Fruit fly (Drosophila melanogaster) whole organism, embryonic: ENCODE results near the gene PK2-R2.

Source experiments
- Aef1 ChIP-seq: fragments of 200-800 bp; sonication (Bioruptor generic); IDR thresholded peaks from 3 replicates; pipeline ENCODE4 v1.3.6; 2022; ENCODE audit warnings: missing biosample characterization, missing genetic modification characterization
- Atf-2 ChIP-seq: fragments of 200-800 bp; sonication (Bioruptor generic); optimal IDR thresholded peaks from 2 replicates; lab custom pipeline; 2016; ENCODE audit warnings: missing biosample characterization, missing genetic modification characterization
- B-H1 ChIP-seq: fragments of 200-800 bp; sonication (Bioruptor generic); IDR thresholded peaks from 3 replicates; pipeline ENCODE4 v1.3.6; 2022; ENCODE audit warnings: missing biosample characterization, missing genetic modification characterization
- CG10147 ChIP-seq: fragments of 200-800 bp; sonication (Bioruptor generic); optimal IDR thresholded peaks from 2 replicates; lab custom pipeline; 2019; ENCODE audit warnings: missing biosample characterization, mild to moderate bottlenecking, missing genetic modification characterization, moderate library complexity
- CG10366 ChIP-seq: fragments of 200-800 bp; sonication (Bioruptor generic); IDR thresholded peaks from 2 replicates; pipeline ENCODE4 v1.3.6; 2022; ENCODE audit warnings: missing biosample characterization, missing genetic modification characterization
- CG10462 ChIP-seq: fragments of 200-800 bp; sonication (Bioruptor generic); optimal IDR thresholded peaks from 2 replicates; lab custom pipeline; 2016; ENCODE audit warnings: missing biosample characterization, missing genetic modification characterization
- CG11085 ChIP-seq: fragments of 200-800 bp; sonication (Bioruptor generic); IDR thresholded peaks from 2 replicates; pipeline ENCODE4 v1.3.6; 2022; ENCODE audit warnings: missing biosample characterization, missing genetic modification characterization
- CG11560 ChIP-seq: fragments of 200-800 bp; sonication (Bioruptor generic); IDR thresholded peaks from 3 replicates; pipeline ENCODE4 v1.3.6; 2022; ENCODE audit warnings: missing biosample characterization, missing genetic modification characterization
- CG13775 ChIP-seq: fragments of 200-800 bp; sonication (Bioruptor generic); optimal IDR thresholded peaks from 3 replicates; lab custom pipeline; 2017; ENCODE audit warnings: missing biosample characterization, mild to moderate bottlenecking, missing genetic modification characterization
- CG17568 ChIP-seq: fragments of 200-800 bp; sonication (Bioruptor generic); optimal IDR thresholded peaks from 2 replicates; lab custom pipeline; 2018; ENCODE audit warnings: missing biosample characterization, mild to moderate bottlenecking, missing genetic modification characterization, moderate library complexity
- CG18011 ChIP-seq: fragments of 200-800 bp; sonication (Bioruptor generic); optimal IDR thresholded peaks from 2 replicates; lab custom pipeline; 2017; ENCODE audit warnings: missing biosample characterization, missing genetic modification characterization, mild to moderate bottlenecking, moderate library complexity, missing genotype
- CG18619 ChIP-seq: fragments of 200-800 bp; sonication (Bioruptor generic); optimal IDR thresholded peaks from 3 replicates; lab custom pipeline; 2017; ENCODE audit warnings: missing biosample characterization, mild to moderate bottlenecking, missing genetic modification characterization
- CG30020 ChIP-seq: fragments of 200-800 bp; optimal IDR thresholded peaks from 2 replicates; lab custom pipeline; 2019; ENCODE audit warnings: missing biosample characterization, mild to moderate bottlenecking, missing genetic modification characterization, moderate library complexity
- CG31441 ChIP-seq: fragments of 200-800 bp; sonication (Bioruptor generic); IDR thresholded peaks from 2 replicates; pipeline ENCODE4 v1.3.6; 2022; ENCODE audit warnings: missing biosample characterization, missing genetic modification characterization
- CG32767 ChIP-seq: fragments of 200-800 bp; sonication (Bioruptor generic); IDR thresholded peaks from 2 replicates; pipeline ENCODE4 v1.3.6; 2022; ENCODE audit warnings: missing biosample characterization, missing genetic modification characterization
- CG6254 ChIP-seq: fragments of 200-800 bp; sonication (Bioruptor generic); optimal IDR thresholded peaks from 3 replicates; lab custom pipeline; 2017; ENCODE audit warnings: mild to moderate bottlenecking, missing biosample characterization, missing genetic modification reagents, missing genetic modification characterization
- CG6813 ChIP-seq: fragments of 200-800 bp; sonication (Bioruptor generic); optimal IDR thresholded peaks from 2 replicates; lab custom pipeline; 2017; ENCODE audit warnings: missing biosample characterization, missing genetic modification characterization, mild to moderate bottlenecking, moderate library complexity, missing genetic modification reagents
- CG7372 ChIP-seq: fragments of 200-800 bp; sonication (Bioruptor generic); IDR thresholded peaks from 2 replicates; pipeline ENCODE4 v1.3.6; 2022; ENCODE audit warnings: missing biosample characterization, missing genetic modification characterization
- CG7987 ChIP-seq: fragments of 200-800 bp; sonication (Bioruptor generic); optimal IDR thresholded peaks from 2 replicates; lab custom pipeline; 2018; ENCODE audit warnings: missing biosample characterization, mild to moderate bottlenecking, missing genetic modification characterization, moderate library complexity
- CG9437 ChIP-seq: fragments of 200-800 bp; sonication (Bioruptor generic); optimal IDR thresholded peaks from 2 replicates; lab custom pipeline; 2018; ENCODE audit warnings: missing biosample characterization, mild to moderate bottlenecking, missing genetic modification characterization
- CG9609 ChIP-seq: fragments of 200-800 bp; sonication (Bioruptor generic); optimal IDR thresholded peaks from 3 replicates; lab custom pipeline; 2016; ENCODE audit warnings: missing biosample characterization, missing genetic modification characterization
- CG9817 ChIP-seq: fragments of 200-800 bp; sonication (Bioruptor generic); optimal IDR thresholded peaks from 2 replicates; lab custom pipeline; 2018; ENCODE audit warnings: missing biosample characterization, mild to moderate bottlenecking, missing genetic modification characterization, moderate library complexity
- MTF-1 ChIP-seq: fragments of 200-800 bp; sonication (Bioruptor generic); optimal IDR thresholded peaks from 2 replicates; lab custom pipeline; 2018; ENCODE audit warnings: missing biosample characterization, mild to moderate bottlenecking, missing genetic modification characterization, borderline replicate concordance
- NC2α ChIP-seq: fragments of 200-800 bp; sonication (Bioruptor generic); optimal IDR thresholded peaks from 2 replicates; lab custom pipeline; 2016; ENCODE audit warnings: missing biosample characterization, missing genetic modification characterization
- Nf-YA ChIP-seq: fragments of 200-800 bp; sonication (Bioruptor generic); IDR thresholded peaks from 2 replicates; pipeline ENCODE4 v1.3.6; 2022; ENCODE audit warnings: missing biosample characterization, missing genetic modification characterization
- Side ChIP-seq: fragments of 200-800 bp; sonication (Bioruptor generic); optimal IDR thresholded peaks from 2 replicates; lab custom pipeline; 2016; ENCODE audit warnings: missing biosample characterization, missing genetic modification characterization
- ato ChIP-seq: fragments of 200-800 bp; sonication (Bioruptor generic); IDR thresholded peaks from 2 replicates; pipeline ENCODE4 v1.3.6; 2022; ENCODE audit warnings: missing biosample characterization, missing genetic modification characterization; ENCODE audit not compliant: partially characterized antibody
- corto ChIP-seq: fragments of 200-800 bp; sonication (Bioruptor generic); optimal IDR thresholded peaks from 2 replicates; lab custom pipeline; 2016; ENCODE audit warnings: missing biosample characterization, mild to moderate bottlenecking, missing genetic modification characterization, moderate library complexity
- crc ChIP-seq: fragments of 200-800 bp; sonication (Bioruptor generic); optimal IDR thresholded peaks from 2 replicates; lab custom pipeline; 2016; ENCODE audit warnings: missing biosample characterization, missing genetic modification characterization
- dati ChIP-seq: fragments of 200-800 bp; sonication (Bioruptor generic); IDR thresholded peaks from 2 replicates; pipeline ENCODE4 v1.3.6; 2022; ENCODE audit warnings: missing biosample characterization, missing genetic modification characterization
- dmrt11E ChIP-seq: fragments of 200-800 bp; sonication (Bioruptor generic); optimal IDR thresholded peaks from 3 replicates; lab custom pipeline; 2018; ENCODE audit warnings: missing biosample characterization, mild to moderate bottlenecking, missing genetic modification characterization, moderate library complexity
- fu2 ChIP-seq: fragments of 200-800 bp; sonication (Bioruptor generic); optimal IDR thresholded peaks from 2 replicates; lab custom pipeline; 2016; ENCODE audit warnings: missing biosample characterization, missing genetic modification characterization
- gsb-n ChIP-seq: fragments of 200-800 bp; sonication (Bioruptor generic); optimal IDR thresholded peaks from 3 replicates; lab custom pipeline; 2018; ENCODE audit warnings: missing biosample characterization, mild to moderate bottlenecking, missing genetic modification characterization
- lmd ChIP-seq: fragments of 200-800 bp; sonication (Bioruptor generic); IDR thresholded peaks from 2 replicates; pipeline ENCODE4 v1.3.6; 2022; ENCODE audit warnings: missing biosample characterization, missing genetic modification characterization
- lola ChIP-seq, 3 experiments: fragments of >200 bp in 2 of 3; fragments of 200-800 bp in 1 of 3; sonication (Bioruptor generic) in 1 of 3; optimal IDR thresholded peaks; 2 replicates each; lab custom pipeline; 2017 to 2019; ENCODE audit warnings: missing biosample characterization in 3 of 3, missing genetic modification characterization in 3 of 3, mild to moderate bottlenecking in 1 of 3, moderate library complexity in 1 of 3
- nerfin-1 ChIP-seq: fragments of 200-800 bp; sonication (Bioruptor generic); optimal IDR thresholded peaks from 3 replicates; lab custom pipeline; 2019; ENCODE audit warnings: missing biosample characterization, mild to moderate bottlenecking, missing genetic modification characterization, moderate library complexity
- onecut ChIP-seq: fragments of 200-800 bp; sonication (Bioruptor generic); IDR thresholded peaks from 2 replicates; pipeline ENCODE4 v1.3.6; 2022; ENCODE audit warnings: missing biosample characterization, missing genetic modification characterization
- otp ChIP-seq: fragments of 200-800 bp; sonication (Bioruptor generic); IDR thresholded peaks from 3 replicates; pipeline ENCODE4, ENCODE4 v1.3.6; 2022; ENCODE audit warnings: missing biosample characterization, missing genetic modification characterization
- run ChIP-seq: fragments of 200-800 bp; sonication (Bioruptor generic); optimal IDR thresholded peaks from 3 replicates; lab custom pipeline; 2018; ENCODE audit warnings: missing biosample characterization, mild to moderate bottlenecking, missing genetic modification characterization
- sima ChIP-seq: fragments of 200-800 bp; sonication (Bioruptor generic); optimal IDR thresholded peaks from 2 replicates; lab custom pipeline; 2016; ENCODE audit warnings: missing biosample characterization, missing genetic modification characterization
- slp2 ChIP-seq: fragments of 200-800 bp; sonication (Bioruptor generic); optimal IDR thresholded peaks from 2 replicates; lab custom pipeline; 2016; ENCODE audit warnings: missing biosample characterization, missing genetic modification characterization
- ssp ChIP-seq: fragments of 200-800 bp; sonication (Bioruptor generic); IDR thresholded peaks from 2 replicates; pipeline ENCODE4 v1.3.6; 2022; ENCODE audit warnings: missing biosample characterization, missing genetic modification characterization
- tgo ChIP-seq: fragments of 200-800 bp; sonication (Bioruptor generic); IDR thresholded peaks from 3 replicates; pipeline ENCODE4 v1.3.6; 2022; ENCODE audit warnings: missing biosample characterization, missing genetic modification characterization
- ttk ChIP-seq: fragments of 200-800 bp; sonication (Bioruptor generic); IDR thresholded peaks from 2 replicates; pipeline ENCODE4 v2.1.2; 2022; ENCODE audit warnings: missing biosample characterization, missing genetic modification characterization
- wdn ChIP-seq: fragments of 200-800 bp; sonication (Bioruptor generic); IDR thresholded peaks from 2 replicates; pipeline ENCODE4 v1.3.6; 2022; ENCODE audit warnings: missing biosample characterization, missing genetic modification characterization
- wek ChIP-seq: fragments of 200-800 bp; sonication (Bioruptor generic); optimal IDR thresholded peaks from 3 replicates; lab custom pipeline; 2018; ENCODE audit warnings: missing biosample characterization, mild to moderate bottlenecking, missing genetic modification characterization, moderate library complexity
- wor ChIP-seq: fragments of 200-800 bp; sonication (Bioruptor generic); IDR thresholded peaks from 2 replicates; pipeline ENCODE4 v1.3.6; 2022; ENCODE audit warnings: missing biosample characterization, missing genetic modification characterization
- zf30C ChIP-seq: fragments of 200-800 bp; sonication (Bioruptor generic); optimal IDR thresholded peaks from 3 replicates; lab custom pipeline; 2018; ENCODE audit warnings: missing biosample characterization, mild to moderate bottlenecking, missing genetic modification characterization

Gene PK2-R2

DNA sequence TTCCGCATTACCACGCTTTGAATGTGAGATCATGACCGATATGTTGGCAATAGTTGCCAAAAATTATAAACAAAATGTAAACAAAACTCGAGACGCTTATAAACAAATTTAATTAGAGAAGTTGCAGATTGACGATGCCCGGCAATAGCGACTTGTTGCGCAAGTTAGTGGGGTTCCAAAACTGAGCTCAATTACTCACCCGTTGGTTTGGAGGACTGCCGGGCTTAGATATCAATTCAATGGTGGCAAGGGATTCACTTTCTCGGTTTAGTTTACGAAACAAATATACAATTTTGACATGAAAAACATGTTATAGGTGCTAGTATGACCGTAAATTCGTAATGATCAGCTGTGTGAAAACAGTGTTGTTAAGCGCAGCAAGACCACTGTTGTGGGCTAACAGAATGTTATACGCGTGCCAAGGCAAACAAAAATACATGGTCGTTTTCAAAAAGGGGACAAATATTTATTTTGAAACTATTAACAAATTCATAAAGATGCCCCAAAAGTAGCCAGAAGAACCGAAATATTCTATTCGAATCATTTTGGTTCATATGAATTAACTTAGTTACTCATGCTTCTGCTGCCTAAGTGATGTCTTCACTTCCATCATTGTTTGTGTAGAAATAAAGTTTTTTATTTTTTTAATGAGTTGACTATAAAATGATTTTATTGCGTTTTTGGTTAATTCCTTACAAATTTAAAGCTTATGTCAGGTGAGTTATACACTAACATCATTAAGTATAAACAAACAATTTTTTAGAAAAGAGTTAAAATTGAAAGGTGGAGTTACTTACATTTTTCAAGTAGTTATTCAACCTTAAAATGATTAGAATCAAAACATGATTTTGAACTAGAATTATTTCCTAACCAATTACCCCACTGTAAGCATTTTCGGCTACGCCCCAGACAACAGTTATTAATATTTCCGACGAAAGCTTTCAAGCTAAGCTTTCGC, 32.9 kb upstream of the PK2-R2 start, which contains the start of gene Elp6 (continued):
- no peak for TF ChIP-seq otp (GFP tag; lab: Robert Waterston, UW)
- no peak for TF ChIP-seq CG10462 (GFP tag; lab: Kevin White, UChicago)
- no peak for TF ChIP-seq corto (GFP tag; lab: Kevin White, UChicago)
- peak; percentile 35 for TF ChIP-seq crc (GFP tag; lab: Kevin White, UChicago)
- peak; percentile 14 for TF ChIP-seq CG6813
- no peak for TF ChIP-seq MTF-1 (GFP tag; lab: Kevin White, UChicago)
- TF ChIP-seq CG11085 (GFP tag; lab: Robert Waterston, UW), result peak; percentile 48; the same call in 1 of the 2 replicates
- peak; percentile 81 for TF ChIP-seq CG18619 (GFP tag; lab: Kevin White, UChicago)
- peak; percentile 75 for TF ChIP-seq CG9437 (GFP tag; lab: Kevin White, UChicago)
- peak; percentile 52; the same call in 1 of the 2 replicates for TF ChIP-seq CG7372 (GFP tag; lab: Robert Waterston, UW)
- TF ChIP-seq CG32767 (GFP tag; lab: Robert Waterston, UW), result peak; percentile 52; the same call in 1 of the 2 replicates
- no peak for TF ChIP-seq CG6254
- TF ChIP-seq nerfin-1, result no peak
- peak; percentile 51 for TF ChIP-seq CG9609 (GFP tag; lab: Kevin White, UChicago)
- peak; percentile 59 for TF ChIP-seq CG9817 (tag; lab: Kevin White, UChicago)
- TF ChIP-seq ato (GFP tag; lab: Robert Waterston, UW), result no peak
- peak; percentile 77 for TF ChIP-seq CG10147 (GFP tag; lab: Kevin White, UChicago)
- TF ChIP-seq CG11560 (tag; lab: Robert Waterston, UW), result peak; percentile 32; the same call in 1 of the 3 replicates
- TF ChIP-seq NC2α (GFP tag; lab: Kevin White, UChicago), result no peak
- 0 out of 2 replicates have a peak, but pooled peaks have one; percentile 35 for TF ChIP-seq dati (GFP tag; lab: Robert Waterston, UW)
- no peak for TF ChIP-seq CG7987 (GFP tag; lab: Kevin White, UChicago)
- no peak for TF ChIP-seq wek (GFP tag; lab: Kevin White, UChicago)
- TF ChIP-seq slp2 (GFP tag; lab: Kevin White, UChicago), result peak; percentile 53
- no peak for TF ChIP-seq lola (GFP tag; optimal IDR thresholded peaks at IDR 0.05; lab: Kevin White, UChicago)
- peak; percentile 63 for TF ChIP-seq Aef1 (GFP tag; lab: Robert Waterston, UW)
- peak; percentile 3 for TF ChIP-seq Side
- TF ChIP-seq fu2, result peak; percentile 72
- peak; percentile 46; the same call in 2 of the 3 replicates for TF ChIP-seq B-H1 (GFP tag; lab: Robert Waterston, UW)
- TF ChIP-seq sima (GFP tag; lab: Kevin White, UChicago), result no peak
- TF ChIP-seq wdn (GFP tag; lab: Robert Waterston, UW), result no peak
- TF ChIP-seq gsb-n (tag; lab: Kevin White, UChicago), result no peak
- peak; percentile 62 for TF ChIP-seq lmd (GFP tag; lab: Robert Waterston, UW)
- TF ChIP-seq run (tag; lab: Kevin White, UChicago), result no peak
- TF ChIP-seq CG18011, result peak; percentile 10
- TF ChIP-seq tgo, result peak; percentile 65
- TF ChIP-seq CG31441, result peak; percentile 75; the same call in 1 of the 2 replicates
- peak; percentile 37 for TF ChIP-seq onecut (GFP tag; lab: Robert Waterston, UW)
- TF ChIP-seq CG30020 (tag; lab: Kevin White, UChicago), result no peak
- no peak for TF ChIP-seq zf30C (GFP tag; lab: Kevin White, UChicago)
- no peak for TF ChIP-seq wor (GFP tag; lab: Robert Waterston, UW)
- peak; percentile 38 for TF ChIP-seq CG17568 (GFP tag; lab: Kevin White, UChicago)
- 0 out of 2 replicates have a peak, but pooled peaks have one; percentile 18 for TF ChIP-seq Nf-YA (GFP tag; lab: Robert Waterston, UW)
- peak; percentile 71 for TF ChIP-seq CG13775 (GFP tag; lab: Kevin White, UChicago)
- TF ChIP-seq CG10366 (GFP tag; lab: Robert Waterston, UW), result peak; percentile 66
- TF ChIP-seq ttk (GFP tag; lab: Robert Waterston, UW), result peak; percentile 51
- peak; percentile 58 for TF ChIP-seq Atf-2 (GFP tag; lab: Kevin White, UChicago)
- TF ChIP-seq ssp (GFP tag; lab: Robert Waterston, UW), result peak; percentile 46
- TF ChIP-seq dmrt11E, result no peak
